Fruit fly (Drosophila melanogaster) whole organism, wandering third instar larva: ENCODE results near the gene CG7239.

Experiments used
- Abd-B ChIP-seq: fragments of >200 bp; optimal IDR thresholded peaks from 2 replicates; lab custom pipeline; 2017; ENCODE audit warnings: missing biosample characterization, missing genetic modification characterization
- CG32264 ChIP-seq: fragments of 200-800 bp; sonication (Bioruptor generic); optimal IDR thresholded peaks from 2 replicates; lab custom pipeline; 2016; ENCODE audit warnings: missing biosample characterization, missing genetic modification characterization
- CrebA ChIP-seq: fragments of 200-800 bp; sonication (Bioruptor generic); optimal IDR thresholded peaks from 2 replicates; lab custom pipeline; 2016; ENCODE audit warnings: missing biosample characterization, mild to moderate bottlenecking, missing genetic modification characterization, borderline replicate concordance
- Dfd ChIP-seq: fragments of >200 bp; optimal IDR thresholded peaks from 2 replicates; lab custom pipeline; 2017; ENCODE audit warnings: missing biosample characterization, missing genetic modification characterization
- Dif ChIP-seq: fragments of 200-275, 200-300 bp; sonication (Bioruptor generic); optimal IDR thresholded peaks from 2 replicates; lab custom pipeline; 2018; ENCODE audit warnings: missing biosample characterization, missing genetic modification characterization; ENCODE audit not compliant: partially characterized antibody
- GATAd ChIP-seq: sonication (Bioruptor generic); optimal IDR thresholded peaks from 2 replicates; lab custom pipeline; 2016; ENCODE audit warnings: missing biosample characterization, missing genetic modification characterization
- HLH106 ChIP-seq: fragments of 200-800 bp; optimal IDR thresholded peaks from 3 replicates; lab custom pipeline; 2019; ENCODE audit warnings: missing biosample characterization, mild to moderate bottlenecking, missing genetic modification characterization, moderate library complexity
- Hnf4 ChIP-seq: fragments of 200-800 bp; sonication (Bioruptor generic); optimal IDR thresholded peaks from 2 replicates; lab custom pipeline; 2016; ENCODE audit warnings: missing biosample characterization, mild to moderate bottlenecking, missing genetic modification characterization
- Hr78 ChIP-seq: fragments of >200 bp; optimal IDR thresholded peaks from 2 replicates; lab custom pipeline; 2017; ENCODE audit warnings: missing biosample characterization, missing genetic modification characterization
- Hr83 ChIP-seq: fragments of 200-300 bp; sonication (Bioruptor generic); optimal IDR thresholded peaks from 2 replicates; lab custom pipeline; 2016; ENCODE audit warnings: missing biosample characterization, mild to moderate bottlenecking, missing genetic modification characterization, moderate library complexity; ENCODE audit not compliant: poor library complexity, severe bottlenecking
- Jra ChIP-seq: sonication (Bioruptor generic); optimal IDR thresholded peaks from 2 replicates; lab custom pipeline; 2016; ENCODE audit warnings: missing biosample characterization, missing genetic modification characterization
- Mio ChIP-seq: sonication (Bioruptor generic); optimal IDR thresholded peaks from 2 replicates; lab custom pipeline; 2016; ENCODE audit warnings: missing biosample characterization, missing genetic modification characterization
- Myc ChIP-seq: fragments of >200 bp; optimal IDR thresholded peaks from 2 replicates; lab custom pipeline; 2017
- N ChIP-seq: fragments of >200 bp; optimal IDR thresholded peaks from 2 replicates; lab custom pipeline; 2018; ENCODE audit warnings: missing biosample characterization, missing external identifiers, missing genetic modification characterization
- OdsH ChIP-seq: fragments of 200-800 bp; sonication (Bioruptor generic); optimal IDR thresholded peaks from 2 replicates; lab custom pipeline; 2016; ENCODE audit warnings: missing biosample characterization, mild to moderate bottlenecking, missing genetic modification characterization
- Rel ChIP-seq, 2 experiments: fragments of 200-800 bp; sonication (Bioruptor generic) in 1 of 2; optimal IDR thresholded peaks; 2 replicates in 1 of 2; 3 replicates in 1 of 2; lab custom pipeline; 2016 to 2019; ENCODE audit warnings: mild to moderate bottlenecking in 2 of 2, missing biosample characterization in 2 of 2, missing genetic modification characterization in 2 of 2, moderate library complexity in 1 of 2
- Sp1 ChIP-seq: fragments of 200-800 bp; sonication (Bioruptor generic); optimal IDR thresholded peaks from 3 replicates; lab custom pipeline; 2019; ENCODE audit warnings: missing biosample characterization, mild to moderate bottlenecking, missing genetic modification characterization, moderate library complexity
- brk ChIP-seq: fragments of 200-800 bp; sonication (Bioruptor generic); optimal IDR thresholded peaks from 2 replicates; lab custom pipeline; 2016; ENCODE audit warnings: missing biosample characterization, mild to moderate bottlenecking, missing genetic modification characterization
- dl ChIP-seq, 2 experiments: fragments of 175-275, 200-275 bp in 1 of 2; fragments of 200-275 bp in 1 of 2; sonication (Bioruptor generic); optimal IDR thresholded peaks; lab custom pipeline; 2018; ENCODE audit warnings: mild to moderate bottlenecking in 2 of 2, missing biosample characterization in 2 of 2, missing genetic modification characterization in 2 of 2, moderate library complexity in 2 of 2; ENCODE audit not compliant: partially characterized antibody in 2 of 2, insufficient read depth in 1 of 2
- dmrt93B ChIP-seq: fragments of 200-800 bp; sonication (Bioruptor generic); optimal IDR thresholded peaks from 2 replicates; lab custom pipeline; 2018; ENCODE audit warnings: missing biosample characterization, mild to moderate bottlenecking, missing genetic modification characterization
- fru ChIP-seq: fragments of 200-800 bp; sonication (Bioruptor generic); optimal IDR thresholded peaks from 3 replicates; lab custom pipeline; 2016; ENCODE audit warnings: missing biosample characterization, mild to moderate bottlenecking, missing genetic modification characterization
- h ChIP-seq: fragments of 200-800 bp; sonication (Bioruptor generic); optimal IDR thresholded peaks from 3 replicates; lab custom pipeline; 2016; ENCODE audit warnings: missing biosample characterization, mild to moderate bottlenecking, missing genetic modification characterization
- lola ChIP-seq: fragments of >200 bp; optimal IDR thresholded peaks from 2 replicates; lab custom pipeline; 2017; ENCODE audit warnings: missing biosample characterization, missing genetic modification characterization
- psq ChIP-seq: fragments of 200-800 bp; sonication (Bioruptor generic); optimal IDR thresholded peaks from 3 replicates; lab custom pipeline; 2017; ENCODE audit warnings: missing biosample characterization, mild to moderate bottlenecking, missing genetic modification characterization, moderate library complexity
- rgr ChIP-seq: fragments of 200-800 bp; sonication (Bioruptor generic); optimal IDR thresholded peaks from 3 replicates; lab custom pipeline; 2016; ENCODE audit warnings: missing biosample characterization, mild to moderate bottlenecking, missing genetic modification characterization
- sage ChIP-seq: fragments of 200-800 bp; sonication (Bioruptor generic); optimal IDR thresholded peaks from 2 replicates; lab custom pipeline; 2016; ENCODE audit warnings: missing biosample characterization, mild to moderate bottlenecking, missing genetic modification characterization
- sv ChIP-seq: fragments of 200-800 bp; sonication (Bioruptor generic); optimal IDR thresholded peaks from 3 replicates; lab custom pipeline; 2016; ENCODE audit warnings: missing biosample characterization, missing genetic modification characterization
- tai ChIP-seq: sonication (Bioruptor generic); optimal IDR thresholded peaks from 2 replicates; lab custom pipeline; 2016; ENCODE audit warnings: missing biosample characterization, missing genetic modification characterization
- usp ChIP-seq: fragments of >200 bp; optimal IDR thresholded peaks from 2 replicates; lab custom pipeline; 2017; ENCODE audit warnings: missing biosample characterization, missing genetic modification characterization
- woc ChIP-seq: sonication (Bioruptor generic); optimal IDR thresholded peaks from 2 replicates; lab custom pipeline; 2016; ENCODE audit warnings: missing biosample characterization, mild to moderate bottlenecking, missing genetic modification characterization

The CG7239 gene

dm6 chr2L:5778157-5778556 is 23.9 kb upstream of the CG7239 start:
- no peak for TF ChIP-seq Hr83 (GFP tag; lab: Kevin White, UChicago)
- no peak for TF ChIP-seq Abd-B (GFP tag; lab: Kevin White, UChicago)
- peak; percentile 7 for TF ChIP-seq fru (GFP tag; lab: Kevin White, UChicago)
- TF ChIP-seq dl (GFP tag; optimal IDR thresholded peaks at IDR 0.05; lab: Kevin White, UChicago; ENCODE audit: insufficient read depth in 1 of 2, partially characterized antibody in 2 of 2): no peak

- TF ChIP-seq Myc (no peak), CG32264 (GFP tag; lab: Kevin White, UChicago) (no peak), tai (GFP tag; lab: Kevin White, UChicago) (no peak), Hr78 (GFP tag; lab: Kevin White, UChicago) (no peak), usp (GFP tag; lab: Kevin White, UChicago) (no peak), Hnf4 (GFP tag; lab: Kevin White, UChicago) (no peak), Hr83 (GFP tag; lab: Kevin White, UChicago) (no peak), Rel (GFP tag; optimal IDR thresholded peaks at IDR 0.05; lab: Kevin White, UChicago) (no peak), Rel (tag; optimal IDR thresholded peaks at IDR 0.05; lab: Kevin White, UChicago) (no peak)
These were observed 21.3 kb upstream of the CG7239 start for dm6 chr2L:5780703-5781102.

DNA sequence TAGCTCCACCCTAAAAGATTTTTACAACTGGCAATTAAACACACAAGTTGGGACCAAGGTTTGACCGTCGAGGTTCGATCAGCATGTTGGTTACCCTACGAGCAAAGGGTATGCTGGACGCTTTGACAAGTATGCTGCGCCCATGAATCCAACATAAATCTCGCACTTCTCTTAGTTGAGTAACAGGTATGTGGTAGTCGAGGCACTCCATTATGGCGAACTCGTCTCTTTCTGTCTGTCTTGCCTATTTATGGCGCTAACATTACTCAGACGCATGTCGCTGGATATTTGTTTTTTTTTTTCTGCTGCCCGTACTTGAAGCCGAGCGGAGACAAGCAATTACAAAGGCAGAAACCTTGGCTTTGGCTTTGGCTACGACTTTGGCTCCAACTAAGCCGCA is 20.8 kb upstream of the CG7239 start:
- no peak for TF ChIP-seq GATAd (GFP tag; lab: Kevin White, UChicago)

DNA sequence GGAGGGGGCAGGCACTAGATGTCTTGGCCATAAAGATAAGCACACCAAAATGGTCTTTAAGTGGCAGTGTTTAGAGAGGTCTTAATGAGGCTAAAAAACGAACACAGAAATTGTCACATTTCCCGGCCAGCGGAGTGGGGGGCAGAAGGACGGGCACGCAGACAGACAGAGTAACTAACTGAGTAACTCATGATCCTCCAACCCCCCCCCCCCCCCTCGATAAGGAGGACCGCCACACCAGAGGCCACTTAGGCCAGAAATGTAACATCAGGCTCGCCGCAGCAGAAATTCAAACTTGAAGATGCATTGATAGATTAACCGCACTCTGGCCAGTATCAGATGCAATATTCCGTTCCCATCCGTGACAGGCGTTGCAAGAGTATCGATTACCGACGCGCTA is 19.2 kb upstream of the CG7239 start:
- TF ChIP-seq Dif (GFP tag; lab: Kevin White, UChicago) (no peak), lola (GFP tag; lab: Kevin White, UChicago) (no peak), CrebA (no peak), tai (GFP tag; lab: Kevin White, UChicago) (no peak), woc (no peak), HLH106 (no peak), N (GFP tag; lab: Kevin White, UChicago) (no peak), Sp1 (GFP tag; lab: Kevin White, UChicago) (no peak), dmrt93B (GFP tag; lab: Kevin White, UChicago) (no peak), psq (GFP tag; lab: Kevin White, UChicago) (no peak), Myc (no peak), sv (no peak), Jra (GFP tag; lab: Kevin White, UChicago) (no peak), OdsH (GFP tag; lab: Kevin White, UChicago) (no peak), GATAd (GFP tag; lab: Kevin White, UChicago) (no peak), h (GFP tag; lab: Kevin White, UChicago) (no peak), sage (GFP tag; lab: Kevin White, UChicago) (no peak), CG32264 (GFP tag; lab: Kevin White, UChicago) (no peak)

dm6 chr2L:5783731-5784130 is 18.3 kb upstream of the CG7239 start, which contains the start of gene CG31913:
Gene CG31913, plus strand, starts transcription at chr2L:5784031.
- TF ChIP-seq h (GFP tag; lab: Kevin White, UChicago): no peak
- no peak for TF ChIP-seq rgr (GFP tag; lab: Kevin White, UChicago)
- no peak for TF ChIP-seq Dfd (GFP tag; lab: Kevin White, UChicago)
- no peak for TF ChIP-seq Myc
- TF ChIP-seq Mio (GFP tag; lab: Kevin White, UChicago): no peak
- TF ChIP-seq N (GFP tag; lab: Kevin White, UChicago): no peak
- no peak for TF ChIP-seq psq (GFP tag; lab: Kevin White, UChicago)
- TF ChIP-seq OdsH (GFP tag; lab: Kevin White, UChicago): no peak
- TF ChIP-seq Sp1 (GFP tag; lab: Kevin White, UChicago): no peak
- TF ChIP-seq brk (GFP tag; lab: Kevin White, UChicago): no peak
- TF ChIP-seq Hr83 (GFP tag; lab: Kevin White, UChicago): no peak
- TF ChIP-seq usp (GFP tag; lab: Kevin White, UChicago): no peak
- TF ChIP-seq tai (GFP tag; lab: Kevin White, UChicago): no peak
- no peak for TF ChIP-seq dmrt93B (GFP tag; lab: Kevin White, UChicago)
- no peak for TF ChIP-seq sage (GFP tag; lab: Kevin White, UChicago)
- TF ChIP-seq sv: no peak
- no peak for TF ChIP-seq fru (GFP tag; lab: Kevin White, UChicago)
- no peak for TF ChIP-seq Jra (GFP tag; lab: Kevin White, UChicago)
